Worm (Caenorhabditis elegans) whole organism, dauer: ENCODE data around the gene nadk-1.

Experiments
- unc-62 ChIP-seq: sonication (generic microtip); optimal IDR thresholded peaks from 2 replicates; lab custom pipeline; 2017; ENCODE audit warnings: missing biosample characterization, missing genetic modification reagents, missing genetic modification characterization

The nadk-1 gene

DNA sequence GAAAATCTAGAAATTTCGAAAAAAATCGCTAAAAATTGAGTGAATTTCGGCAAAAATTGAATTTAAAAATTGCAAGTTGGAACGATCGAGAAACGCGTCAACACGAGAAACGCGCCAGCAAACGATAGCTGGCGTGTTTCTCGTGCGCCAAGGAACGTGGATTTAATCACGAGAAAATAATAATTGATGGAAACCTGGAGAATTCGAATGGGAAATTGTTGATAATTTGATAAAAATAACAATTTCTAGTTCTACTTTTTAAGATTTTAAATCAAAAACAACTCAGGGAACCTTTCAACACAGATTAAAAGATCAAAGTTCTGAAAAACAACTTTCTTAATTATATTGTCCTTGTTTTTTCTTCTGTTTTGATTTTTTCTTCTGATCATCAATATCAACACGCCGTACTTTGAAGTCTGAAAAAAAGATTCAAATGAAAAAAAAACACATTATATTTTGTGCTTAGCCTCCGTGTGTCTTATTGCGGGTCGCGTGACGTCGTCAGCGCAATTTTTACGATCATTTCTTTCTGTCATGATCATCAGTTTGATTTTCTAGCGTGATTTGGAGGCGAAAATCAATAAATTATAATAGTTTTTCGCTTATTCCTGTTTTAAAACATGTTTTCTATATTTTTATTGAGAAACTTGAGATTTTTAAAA, 39.3 kb downstream of the nadk-1 start, which contains the start of gene npp-20:
TSS of gene npp-20 (minus strand) at position 6 of the 662 bp plus-strand sequence.
- TF ChIP-seq unc-62 (GFP tag; lab: Kevin White, UChicago): no peak

DNA sequence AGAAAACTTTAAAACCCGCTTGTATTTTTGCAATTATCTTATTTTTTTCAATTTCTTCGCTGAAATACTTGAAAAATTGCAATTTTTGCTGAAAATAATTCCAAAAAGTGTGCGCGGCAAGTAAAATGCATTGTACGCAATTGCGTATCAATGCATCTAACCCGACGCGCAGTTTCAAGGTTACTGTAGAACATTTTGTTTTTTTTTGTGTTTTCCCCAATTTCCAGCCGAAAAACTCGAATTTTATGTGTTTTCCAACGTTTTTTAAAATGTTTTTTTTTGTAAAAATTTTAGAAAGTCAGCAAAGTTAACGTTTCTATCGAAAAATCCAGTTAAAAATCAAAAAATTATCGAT, 39.8 kb downstream of the nadk-1 start:
- no peak for TF ChIP-seq unc-62 (GFP tag; lab: Kevin White, UChicago)

- no peak for TF ChIP-seq unc-62 (GFP tag; lab: Kevin White, UChicago)
Measured at ce11 chrIV:1497448-1497847, 40.6 kb downstream of the nadk-1 start, which contains the start of gene hxk-3. TSS of gene hxk-3 (plus strand) at chrIV:1497626.
